Fruit fly (Drosophila melanogaster): ENCODE data around the gene CG13280.

DNA sequence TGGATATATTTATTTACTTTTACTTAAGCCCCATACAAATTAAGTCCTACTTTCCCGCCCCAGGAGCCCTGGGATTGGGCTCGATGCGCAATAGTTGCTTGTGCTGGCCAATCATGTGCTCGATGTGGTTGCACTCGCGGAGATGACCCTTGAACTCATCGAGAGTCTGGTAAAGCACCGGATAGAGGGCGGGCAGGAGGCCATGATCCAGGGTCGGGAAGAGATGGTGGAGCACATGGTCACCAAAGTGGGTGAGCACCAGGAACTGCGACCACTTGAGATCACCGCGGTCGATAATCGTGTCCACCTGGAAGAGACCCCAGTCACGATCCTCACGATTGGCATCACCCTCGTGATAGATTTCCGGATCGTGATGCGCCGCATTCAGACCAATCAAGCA, 32.0 kb downstream of the CG13280 start:
- TF ChIP-seq h (optimal IDR thresholded peaks at IDR 0.05) = no peak
- no peak for TF ChIP-seq Sin3A (optimal IDR thresholded peaks at IDR 0.05)
- no peak for TF ChIP-seq Myc (optimal IDR thresholded peaks at IDR 0.05)
- TF ChIP-seq psq (optimal IDR thresholded peaks at IDR 0.05) = no peak
